Worm (Caenorhabditis elegans): Measurements from ENCODE around the gene dhc-4.
"Not testable (repeated sequence)": the region's sequence is repeated elsewhere in the genome, so short reads cannot be mapped to it uniquely, and the experiment has no call there.

Gene dhc-4

ce11 chrIII:11012264-11012663 is 42.5 kb downstream of the dhc-4 start, which contains the start of gene kvs-4:
Gene kvs-4, plus strand, starts transcription at chrIII:11012564.
- TF ChIP-seq T22C8.4 (GFP tag; IDR thresholded peaks at IDR 0.05) (no peak), ref-1 (GFP tag; conservative IDR thresholded peaks at IDR 0.05) (no peak), klf-2 (GFP tag; conservative IDR thresholded peaks at IDR 0.05) (no peak), flt-1 (GFP tag; IDR thresholded peaks at IDR 0.05) (no peak), cog-1 (tag; optimal IDR thresholded peaks at IDR 0.05) (no peak), tab-1 (GFP tag; IDR thresholded peaks at IDR 0.05) (no peak), ztf-29 (GFP tag; IDR thresholded peaks at IDR 0.05) (no peak), med-1 (GFP tag; optimal IDR thresholded peaks at IDR 0.05; ENCODE audit: insufficient read depth) (no peak), ztf-23 (GFP tag; IDR thresholded peaks at IDR 0.05) (no peak)

- TF ChIP-seq cog-1 (tag; optimal IDR thresholded peaks at IDR 0.05) (no peak), ref-1 (GFP tag; conservative IDR thresholded peaks at IDR 0.05) (no peak), med-1 (GFP tag; optimal IDR thresholded peaks at IDR 0.05; ENCODE audit: insufficient read depth) (no peak), klf-2 (GFP tag; conservative IDR thresholded peaks at IDR 0.05) (no peak), ztf-29 (GFP tag; IDR thresholded peaks at IDR 0.05) (no peak), ztf-23 (GFP tag; IDR thresholded peaks at IDR 0.05) (no peak), T22C8.4 (GFP tag; IDR thresholded peaks at IDR 0.05) (no peak), tab-1 (GFP tag; IDR thresholded peaks at IDR 0.05) (no peak), flt-1 (GFP tag; IDR thresholded peaks at IDR 0.05) (no peak)
Observed at ce11 chrIII:11022278-11022677, 52.5 kb downstream of the dhc-4 start.

- TF ChIP-seq ztf-23 (GFP tag; IDR thresholded peaks at IDR 0.05) (no peak), flt-1 (GFP tag; IDR thresholded peaks at IDR 0.05) (no peak), ref-1 (GFP tag; conservative IDR thresholded peaks at IDR 0.05) (no peak), ztf-29 (GFP tag; IDR thresholded peaks at IDR 0.05) (no peak), med-1 (GFP tag; optimal IDR thresholded peaks at IDR 0.05; ENCODE audit: insufficient read depth) (no peak)
Observed at ce11 chrIII:11025138-11025537, 55.4 kb downstream of the dhc-4 start.

ce11 chrIII:11026516-11027048 is 56.8 kb downstream of the dhc-4 start, which contains the start of gene Y48A6B.7:
Gene Y48A6B.7, minus strand, starts transcription at chrIII:11026566.
- TF ChIP-seq ztf-23 (GFP tag; IDR thresholded peaks at IDR 0.05) (no peak), ref-1 (GFP tag; conservative IDR thresholded peaks at IDR 0.05) (no peak), klf-2 (GFP tag; conservative IDR thresholded peaks at IDR 0.05) (no peak), med-1 (GFP tag; optimal IDR thresholded peaks at IDR 0.05; ENCODE audit: insufficient read depth) (no peak), cog-1 (tag; optimal IDR thresholded peaks at IDR 0.05) (no peak), ztf-29 (GFP tag; IDR thresholded peaks at IDR 0.05) (no peak), flt-1 (GFP tag; IDR thresholded peaks at IDR 0.05) (no peak), tab-1 (GFP tag; IDR thresholded peaks at IDR 0.05) (no peak), T22C8.4 (GFP tag; IDR thresholded peaks at IDR 0.05) (no peak)

ce11 chrIII:11029337-11029736 is 59.6 kb downstream of the dhc-4 start, which contains the start of gene Y48A6B.8:
Gene Y48A6B.8, minus strand, starts transcription at chrIII:11029437.
- TF ChIP-seq klf-2 (GFP tag; conservative IDR thresholded peaks at IDR 0.05); flt-1 (GFP tag; IDR thresholded peaks at IDR 0.05); ztf-29 (GFP tag; IDR thresholded peaks at IDR 0.05): not testable (repeated sequence)

ce11 chrIII:11031309-11031708 is 61.6 kb downstream of the dhc-4 start, which contains the start of gene Y48A6B.14:
Gene Y48A6B.14, plus strand, starts transcription at chrIII:11031609.
- TF ChIP-seq ref-1 (GFP tag; conservative IDR thresholded peaks at IDR 0.05) = no peak
- TF ChIP-seq med-1 (GFP tag; optimal IDR thresholded peaks at IDR 0.05; ENCODE audit: insufficient read depth) = no peak
- no peak for TF ChIP-seq T22C8.4 (GFP tag; IDR thresholded peaks at IDR 0.05)
- no peak for TF ChIP-seq klf-2 (GFP tag; conservative IDR thresholded peaks at IDR 0.05)
- TF ChIP-seq flt-1 (GFP tag; IDR thresholded peaks at IDR 0.05) = no peak
- no peak for TF ChIP-seq ztf-29 (GFP tag; IDR thresholded peaks at IDR 0.05)
- TF ChIP-seq tab-1 (GFP tag; IDR thresholded peaks at IDR 0.05) = no peak
- TF ChIP-seq ztf-23 (GFP tag; IDR thresholded peaks at IDR 0.05) = no peak
- TF ChIP-seq cog-1 (tag; optimal IDR thresholded peaks at IDR 0.05) = no peak

- no peak for TF ChIP-seq ztf-23 (GFP tag; IDR thresholded peaks at IDR 0.05)
- no peak for TF ChIP-seq tab-1 (GFP tag; IDR thresholded peaks at IDR 0.05)
- TF ChIP-seq ztf-29 (GFP tag; IDR thresholded peaks at IDR 0.05) = no peak
- TF ChIP-seq med-1 (GFP tag; optimal IDR thresholded peaks at IDR 0.05; ENCODE audit: insufficient read depth) = no peak
- TF ChIP-seq cog-1 (tag; optimal IDR thresholded peaks at IDR 0.05) = no peak
- no peak for TF ChIP-seq flt-1 (GFP tag; IDR thresholded peaks at IDR 0.05)
- TF ChIP-seq T22C8.4 (GFP tag; IDR thresholded peaks at IDR 0.05) = no peak
- no peak for TF ChIP-seq ref-1 (GFP tag; conservative IDR thresholded peaks at IDR 0.05)
- TF ChIP-seq klf-2 (GFP tag; conservative IDR thresholded peaks at IDR 0.05) = no peak
Observed at ce11 chrIII:11032872-11033271, 63.1 kb downstream of the dhc-4 start, which contains the start of gene Y48A6B.9. Gene Y48A6B.9, plus strand, starts transcription at chrIII:11033172.

ce11 chrIII:11036132-11036531 is 66.4 kb downstream of the dhc-4 start:
- TF ChIP-seq ztf-23 (GFP tag; IDR thresholded peaks at IDR 0.05) = peak; percentile 58; the same call in 1 of the 2 replicates
- no peak for TF ChIP-seq T22C8.4 (GFP tag; IDR thresholded peaks at IDR 0.05)
- TF ChIP-seq flt-1 (GFP tag; IDR thresholded peaks at IDR 0.05) = peak; percentile 72

- TF ChIP-seq ztf-23 (GFP tag; IDR thresholded peaks at IDR 0.05) = no peak
- no peak for TF ChIP-seq flt-1 (GFP tag; IDR thresholded peaks at IDR 0.05)
- TF ChIP-seq ref-1 (GFP tag; conservative IDR thresholded peaks at IDR 0.05) = no peak
- no peak for TF ChIP-seq ztf-29 (GFP tag; IDR thresholded peaks at IDR 0.05)
- TF ChIP-seq cog-1 (tag; optimal IDR thresholded peaks at IDR 0.05) = no peak
- no peak for TF ChIP-seq tab-1 (GFP tag; IDR thresholded peaks at IDR 0.05)
- no peak for TF ChIP-seq med-1 (GFP tag; optimal IDR thresholded peaks at IDR 0.05; ENCODE audit: insufficient read depth)
- TF ChIP-seq T22C8.4 (GFP tag; IDR thresholded peaks at IDR 0.05) = no peak
- TF ChIP-seq klf-2 (GFP tag; conservative IDR thresholded peaks at IDR 0.05) = no peak
Observed at ce11 chrIII:11036640-11037039, 66.9 kb downstream of the dhc-4 start, which contains the start of gene spat-2. Gene spat-2, plus strand, starts transcription at chrIII:11036940.

ce11 chrIII:11039250-11039649 is 69.5 kb downstream of the dhc-4 start:
- no peak for TF ChIP-seq cog-1 (tag; optimal IDR thresholded peaks at IDR 0.05)
- no peak for TF ChIP-seq med-1 (GFP tag; optimal IDR thresholded peaks at IDR 0.05; ENCODE audit: insufficient read depth)
- no peak for TF ChIP-seq ztf-29 (GFP tag; IDR thresholded peaks at IDR 0.05)
- no peak for TF ChIP-seq tab-1 (GFP tag; IDR thresholded peaks at IDR 0.05)
- no peak for TF ChIP-seq ztf-23 (GFP tag; IDR thresholded peaks at IDR 0.05)
- TF ChIP-seq klf-2 (GFP tag; conservative IDR thresholded peaks at IDR 0.05) = no peak
- no peak for TF ChIP-seq ref-1 (GFP tag; conservative IDR thresholded peaks at IDR 0.05)
- no peak for TF ChIP-seq T22C8.4 (GFP tag; IDR thresholded peaks at IDR 0.05)
- no peak for TF ChIP-seq flt-1 (GFP tag; IDR thresholded peaks at IDR 0.05)

Measured in whole organism, midembryonic.